Fruit fly (Drosophila melanogaster) whole organism, prepupa: ENCODE measurements around the gene CG17751.

Source experiments
- Blimp-1 ChIP-seq: fragments of 200-800 bp; sonication (Bioruptor generic); optimal IDR thresholded peaks from 3 replicates; lab custom pipeline; 2017; ENCODE audit warnings: missing biosample characterization, missing genetic modification characterization, mild to moderate bottlenecking, moderate library complexity, missing genetic modification reagents
- CG10631 ChIP-seq: fragments of 200-800 bp; sonication (Bioruptor generic); optimal IDR thresholded peaks from 2 replicates; lab custom pipeline; 2016; ENCODE audit warnings: missing biosample characterization, missing genetic modification characterization
- CG11294 ChIP-seq: fragments of 200-800 bp; sonication (Bioruptor generic); IDR thresholded peaks from 2 replicates; pipeline ENCODE4 v1.3.6; 2022; ENCODE audit warnings: missing biosample characterization, missing genetic modification characterization
- CG11762 ChIP-seq: fragments of 200-800 bp; sonication (Bioruptor generic); optimal IDR thresholded peaks from 3 replicates; lab custom pipeline; 2016; ENCODE audit warnings: missing biosample characterization, missing genetic modification characterization; ENCODE audit not compliant: insufficient read depth
- CG11902 ChIP-seq: fragments of 200-800 bp; sonication (Bioruptor generic); optimal IDR thresholded peaks from 3 replicates; lab custom pipeline; 2016; ENCODE audit warnings: missing biosample characterization, missing genetic modification characterization
- CG15336 ChIP-seq: fragments of 200-800 bp; sonication (Bioruptor generic); IDR thresholded peaks from 2 replicates; pipeline ENCODE4 v1.3.6; 2022; ENCODE audit warnings: missing biosample characterization, missing genetic modification characterization
- CG1621 ChIP-seq: fragments of 200-800 bp; sonication (Bioruptor generic); optimal IDR thresholded peaks from 3 replicates; lab custom pipeline; 2018; ENCODE audit warnings: missing biosample characterization, mild to moderate bottlenecking, missing genetic modification characterization
- CG16779 ChIP-seq: fragments of 200-800 bp; sonication (Bioruptor generic); optimal IDR thresholded peaks from 3 replicates; lab custom pipeline; 2017; ENCODE audit warnings: missing biosample characterization, mild to moderate bottlenecking, missing genetic modification characterization
- CG3032 ChIP-seq: fragments of 200-800 bp; optimal IDR thresholded peaks from 2 replicates; lab custom pipeline; 2019; ENCODE audit warnings: missing biosample characterization, mild to moderate bottlenecking, missing genetic modification characterization, moderate library complexity
- CG31627 ChIP-seq: fragments of 200-800 bp; sonication (Bioruptor generic); optimal IDR thresholded peaks from 3 replicates; lab custom pipeline; 2016; ENCODE audit warnings: missing biosample characterization, missing genetic modification characterization
- CG32006 ChIP-seq: fragments of 200-800 bp; sonication (Bioruptor generic); optimal IDR thresholded peaks from 3 replicates; lab custom pipeline; 2017; ENCODE audit warnings: missing biosample characterization, mild to moderate bottlenecking, missing genetic modification characterization
- CG34406 ChIP-seq: fragments of 200-800 bp; sonication (Bioruptor generic); optimal IDR thresholded peaks from 3 replicates; lab custom pipeline; 2016; ENCODE audit warnings: missing biosample characterization, missing genetic modification characterization
- CG3919 ChIP-seq: fragments of 200-800 bp; sonication (Bioruptor generic); optimal IDR thresholded peaks from 3 replicates; lab custom pipeline; 2016; ENCODE audit warnings: missing biosample characterization, missing genetic modification characterization
- CG4318 ChIP-seq: fragments of 200-800 bp; sonication (Bioruptor generic); optimal IDR thresholded peaks from 3 replicates; lab custom pipeline; 2017; ENCODE audit warnings: missing biosample characterization, mild to moderate bottlenecking, missing genetic modification characterization
- CG6163 ChIP-seq: fragments of 200-800 bp; sonication (Bioruptor generic); IDR thresholded peaks from 3 replicates; pipeline ENCODE4 v1.3.6; 2022; ENCODE audit warnings: missing biosample characterization, missing genetic modification characterization
- CG6276 ChIP-seq: fragments of 200-800 bp; sonication (Bioruptor generic); optimal IDR thresholded peaks from 2 replicates; lab custom pipeline; 2017; ENCODE audit warnings: missing biosample characterization, mild to moderate bottlenecking, missing genetic modification characterization
- CG6792 ChIP-seq: fragments of 200-800 bp; sonication (Bioruptor generic); optimal IDR thresholded peaks from 3 replicates; lab custom pipeline; 2016; ENCODE audit warnings: missing biosample characterization, missing genetic modification characterization
- CG6808 ChIP-seq: fragments of 200-800 bp; sonication (Bioruptor generic); optimal IDR thresholded peaks from 3 replicates; lab custom pipeline; 2017; ENCODE audit warnings: missing biosample characterization, missing genetic modification characterization, mild to moderate bottlenecking, moderate library complexity, missing genetic modification reagents
- CG6854 ChIP-seq: fragments of 200-800 bp; sonication (Bioruptor generic); optimal IDR thresholded peaks from 2 replicates; lab custom pipeline; 2017; ENCODE audit warnings: missing biosample characterization, mild to moderate bottlenecking, missing genetic modification characterization
- CG7368 ChIP-seq: fragments of 200-800 bp; sonication (Bioruptor generic); optimal IDR thresholded peaks from 3 replicates; lab custom pipeline; 2016; ENCODE audit warnings: missing biosample characterization, missing genetic modification characterization
- CG8319 ChIP-seq: fragments of 200-800 bp; sonication (Bioruptor generic); optimal IDR thresholded peaks from 3 replicates; lab custom pipeline; 2016; ENCODE audit warnings: missing biosample characterization, missing genetic modification characterization
- CG8632 ChIP-seq: fragments of 200-800 bp; sonication (Bioruptor generic); optimal IDR thresholded peaks from 3 replicates; lab custom pipeline; 2016; ENCODE audit warnings: missing biosample characterization, missing genetic modification characterization
- CG9139 ChIP-seq: fragments of 200-800 bp; sonication (Bioruptor generic); optimal IDR thresholded peaks from 3 replicates; lab custom pipeline; 2017; ENCODE audit warnings: missing biosample characterization, mild to moderate bottlenecking, missing genetic modification characterization
- Eip78C ChIP-seq: fragments of 200-800 bp; sonication (Bioruptor generic); peaks from one replicate; lab custom pipeline; 2016; ENCODE audit warnings: missing biosample characterization, missing genetic modification characterization
- Eip93F ChIP-seq: fragments of 200-800 bp; sonication (Bioruptor generic); optimal IDR thresholded peaks from 2 replicates; lab custom pipeline; 2016; ENCODE audit warnings: missing biosample characterization, mild to moderate bottlenecking, missing genetic modification characterization
- Ets21C ChIP-seq: fragments of 200-800 bp; sonication (Bioruptor generic); optimal IDR thresholded peaks from 3 replicates; lab custom pipeline; 2016; ENCODE audit warnings: missing biosample characterization, missing genetic modification characterization
- Gug ChIP-seq: fragments of 200-800 bp; sonication (Bioruptor generic); IDR thresholded peaks from 2 replicates; pipeline ENCODE4 v1.3.6; 2022; ENCODE audit warnings: missing biosample characterization, missing genetic modification characterization
- Hr38 ChIP-seq: sonication (Bioruptor generic); optimal IDR thresholded peaks from 2 replicates; lab custom pipeline; 2016; ENCODE audit warnings: missing biosample characterization, missing genetic modification characterization
- Hr39 ChIP-seq: fragments of 200-800 bp; sonication (Bioruptor generic); optimal IDR thresholded peaks from 2 replicates; lab custom pipeline; 2016; ENCODE audit warnings: missing biosample characterization, missing genetic modification characterization
- Hr4 ChIP-seq: fragments of 200-800 bp; sonication (Bioruptor generic); optimal IDR thresholded peaks from 3 replicates; lab custom pipeline; 2016; ENCODE audit warnings: missing biosample characterization, missing genetic modification characterization
- Lpt ChIP-seq: fragments of 200-800 bp; sonication (Bioruptor generic); optimal IDR thresholded peaks from 3 replicates; lab custom pipeline; 2016; ENCODE audit warnings: missing biosample characterization, missing genetic modification characterization
- Met ChIP-seq: fragments of 200-800 bp; sonication (Bioruptor generic); optimal IDR thresholded peaks from 3 replicates; lab custom pipeline; 2016; ENCODE audit warnings: missing biosample characterization, missing genetic modification characterization
- OdsH ChIP-seq: fragments of 200-800 bp; sonication (Bioruptor generic); optimal IDR thresholded peaks from 3 replicates; lab custom pipeline; 2016; ENCODE audit warnings: missing biosample characterization, missing genetic modification characterization
- Sox14 ChIP-seq: fragments of 200-800 bp; sonication (Bioruptor generic); optimal IDR thresholded peaks from 3 replicates; lab custom pipeline; 2016; ENCODE audit warnings: missing biosample characterization, missing genetic modification characterization
- Sox15 ChIP-seq: fragments of 200-800 bp; sonication (Bioruptor generic); optimal IDR thresholded peaks from 3 replicates; lab custom pipeline; 2016; ENCODE audit warnings: missing biosample characterization, missing genetic modification characterization
- achi ChIP-seq: fragments of 200-800 bp; sonication (Bioruptor generic); optimal IDR thresholded peaks from 3 replicates; lab custom pipeline; 2016; ENCODE audit warnings: missing biosample characterization, missing genetic modification characterization
- acj6 ChIP-seq: fragments of 200-800 bp; sonication (Bioruptor generic); optimal IDR thresholded peaks from 3 replicates; lab custom pipeline; 2016; ENCODE audit warnings: missing biosample characterization, missing genetic modification characterization
- cyc ChIP-seq: fragments of 200-800 bp; sonication (Bioruptor generic); optimal IDR thresholded peaks from 3 replicates; lab custom pipeline; 2016; ENCODE audit warnings: missing biosample characterization, missing genetic modification characterization
- dac ChIP-seq: fragments of 200-800 bp; sonication (Bioruptor generic); optimal IDR thresholded peaks from 2 replicates; lab custom pipeline; 2017; ENCODE audit warnings: missing biosample characterization, mild to moderate bottlenecking, missing genetic modification characterization
- dsx ChIP-seq: fragments of 200-800 bp; optimal IDR thresholded peaks from 3 replicates; lab custom pipeline; 2019; ENCODE audit warnings: missing biosample characterization, mild to moderate bottlenecking, missing genetic modification characterization, moderate library complexity; ENCODE audit not compliant: poor library complexity, severe bottlenecking
- eg ChIP-seq: fragments of 200-800 bp; sonication (Bioruptor generic); IDR thresholded peaks from 3 replicates; pipeline ENCODE4 v1.3.6; 2022; ENCODE audit warnings: missing biosample characterization, missing genetic modification characterization
- fd59A ChIP-seq: fragments of 200-800 bp; sonication (Bioruptor generic); optimal IDR thresholded peaks from 2 replicates; lab custom pipeline; 2017; ENCODE audit warnings: missing biosample characterization, mild to moderate bottlenecking, missing genetic modification characterization, missing genetic modification reagents
- fd85E ChIP-seq: fragments of 200-800 bp; sonication (Bioruptor generic); optimal IDR thresholded peaks from 3 replicates; lab custom pipeline; 2016; ENCODE audit warnings: missing biosample characterization, missing genetic modification characterization
- fkh ChIP-seq: fragments of 200-800 bp; sonication (Bioruptor generic); optimal IDR thresholded peaks from 3 replicates; lab custom pipeline; 2017; ENCODE audit warnings: missing biosample characterization, mild to moderate bottlenecking, missing genetic modification characterization, moderate library complexity
- lz ChIP-seq: fragments of 200-800 bp; sonication (Bioruptor generic); optimal IDR thresholded peaks from 3 replicates; lab custom pipeline; 2016; ENCODE audit warnings: missing biosample characterization, missing genetic modification characterization
- net ChIP-seq: fragments of 200-800 bp; sonication (Bioruptor generic); optimal IDR thresholded peaks from 3 replicates; lab custom pipeline; 2016; ENCODE audit warnings: missing biosample characterization, missing genetic modification characterization
- pdm3 ChIP-seq: fragments of 200-800 bp; sonication (Bioruptor generic); optimal IDR thresholded peaks from 3 replicates; lab custom pipeline; 2016; ENCODE audit warnings: missing biosample characterization, missing genetic modification characterization
- salr ChIP-seq, 2 experiments: fragments of 200-800 bp; sonication (Bioruptor generic); optimal IDR thresholded peaks; 3 replicates each; lab custom pipeline; 2016 to 2018; ENCODE audit warnings: missing biosample characterization in 2 of 2, missing genetic modification characterization in 2 of 2, mild to moderate bottlenecking in 1 of 2
- ss ChIP-seq, 2 experiments: fragments of 200-800 bp; sonication (Bioruptor generic); optimal IDR thresholded peaks; 2 replicates in 1 of 2; 3 replicates in 1 of 2; lab custom pipeline; 2017 to 2018; ENCODE audit warnings: mild to moderate bottlenecking in 2 of 2, missing biosample characterization in 2 of 2, missing genetic modification characterization in 2 of 2, moderate library complexity in 1 of 2
- svp ChIP-seq: fragments of 200-800 bp; sonication (Bioruptor generic); peaks from one replicate; lab custom pipeline; 2016; ENCODE audit warnings: missing biosample characterization, missing genetic modification characterization
- topi ChIP-seq: fragments of 200-800 bp; sonication (Bioruptor generic); optimal IDR thresholded peaks from 3 replicates; lab custom pipeline; 2016; ENCODE audit warnings: missing biosample characterization, missing genetic modification characterization

CG17751 gene

dm6 chr3R:19644094-19644900 is 37.2 kb downstream of the CG17751 start, which contains the start of gene Vha13:
TSS of gene Vha13 (minus strand) at chr3R:19644386.
- no peak for TF ChIP-seq CG8632 (GFP tag; lab: Kevin White, UChicago)
- TF ChIP-seq CG1621 (tag; lab: Kevin White, UChicago), result peak; percentile 15
- no peak for TF ChIP-seq CG34406
- peak; percentile 68 for TF ChIP-seq Eip78C (GFP tag; lab: Kevin White, UChicago)
- peak; percentile 2 for TF ChIP-seq dsx
- no peak for TF ChIP-seq Met (GFP tag; lab: Kevin White, UChicago)
- TF ChIP-seq Hr38 (GFP tag; lab: Kevin White, UChicago), result no peak
- peak; percentile 20 for TF ChIP-seq acj6 (GFP tag; lab: Kevin White, UChicago)
- TF ChIP-seq CG6854 (GFP tag; lab: Kevin White, UChicago), result peak; percentile 87
- TF ChIP-seq CG11902, result peak; percentile 32
- peak; percentile 50 for TF ChIP-seq CG3919 (GFP tag; lab: Kevin White, UChicago)
- TF ChIP-seq CG8319, result peak; percentile 1
- peak; percentile 46; the same call in 1 of the 3 replicates for TF ChIP-seq CG6163
- peak; percentile 49 for TF ChIP-seq CG31627
- peak; percentile 58 for TF ChIP-seq Hr39 (GFP tag; lab: Kevin White, UChicago)
- no peak for TF ChIP-seq CG6808 (GFP tag; lab: Kevin White, UChicago)
- TF ChIP-seq Hr4, result peak; percentile 6
- peak; percentile 28 for TF ChIP-seq topi (GFP tag; lab: Kevin White, UChicago)
- peak; percentile 56 for TF ChIP-seq CG16779 (tag; lab: Kevin White, UChicago)
- TF ChIP-seq CG4318, result no peak
- no peak for TF ChIP-seq CG6276
- peak; percentile 42 for TF ChIP-seq lz (GFP tag; lab: Kevin White, UChicago)
- no peak for TF ChIP-seq net (GFP tag; lab: Kevin White, UChicago)
- TF ChIP-seq Blimp-1 (GFP tag; lab: Kevin White, UChicago), result peak; percentile 10
- TF ChIP-seq CG15336, result no peak
- no peak for TF ChIP-seq fd59A (GFP tag; lab: Kevin White, UChicago)
- TF ChIP-seq CG9139, result no peak
- TF ChIP-seq CG7368 (GFP tag; lab: Kevin White, UChicago), result peak; percentile 15
- TF ChIP-seq fd85E, result no peak
- no peak for TF ChIP-seq CG32006 (GFP tag; lab: Kevin White, UChicago)
- TF ChIP-seq Lpt, result no peak
- peak; percentile 28 for TF ChIP-seq achi (GFP tag; lab: Kevin White, UChicago)
- TF ChIP-seq CG6792 (GFP tag; lab: Kevin White, UChicago), result no peak
- no peak for TF ChIP-seq dac
- TF ChIP-seq CG10631 (GFP tag; lab: Kevin White, UChicago), result peak; percentile 51
- TF ChIP-seq CG3032 (tag; lab: Kevin White, UChicago), result no peak
- peak; percentile 5 for TF ChIP-seq cyc (GFP tag; lab: Kevin White, UChicago)
- peak; percentile 11 for TF ChIP-seq Sox14 (GFP tag; lab: Kevin White, UChicago)
- TF ChIP-seq Ets21C (GFP tag; lab: Kevin White, UChicago), result peak; percentile 36
- no peak for TF ChIP-seq pdm3 (GFP tag; lab: Kevin White, UChicago)
- no peak for TF ChIP-seq salr (GFP tag; optimal IDR thresholded peaks at IDR 0.05; lab: Kevin White, UChicago)
- TF ChIP-seq Sox15, result no peak
- TF ChIP-seq ss (GFP tag; optimal IDR thresholded peaks at IDR 0.05; lab: Kevin White, UChicago), result peak; percentile 49 to 57
- no peak for TF ChIP-seq Eip93F (GFP tag; lab: Kevin White, UChicago)
- peak; percentile 26 for TF ChIP-seq OdsH
- no peak for TF ChIP-seq CG11762 (GFP tag; lab: Kevin White, UChicago)
- peak; percentile 74 for TF ChIP-seq svp
- peak; percentile 38 for TF ChIP-seq fkh (GFP tag; lab: Kevin White, UChicago)
- no peak for TF ChIP-seq CG11294
- TF ChIP-seq Gug (GFP tag; lab: Robert Waterston, UW), result no peak
- no peak for TF ChIP-seq eg (GFP tag; lab: Robert Waterston, UW)
